Fruit fly (Drosophila melanogaster): Measurements from ENCODE around the gene Ddr.

Ddr gene

dm6 chr2L:6306895-6307294 lies 54.0 kb downstream of the Ddr start (continued):
- TF ChIP-seq CG12155 (GFP tag; optimal IDR thresholded peaks at IDR 0.05), result no peak
- no peak for TF ChIP-seq mirr (GFP tag; optimal IDR thresholded peaks at IDR 0.05)
- TF ChIP-seq CG4282 (GFP tag; optimal IDR thresholded peaks at IDR 0.05), result no peak
- TF ChIP-seq CG13424 (tag; optimal IDR thresholded peaks at IDR 0.05), result no peak
- no peak for TF ChIP-seq gsb (GFP tag; IDR thresholded peaks at IDR 0.05)
- TF ChIP-seq bab2 (GFP tag; optimal IDR thresholded peaks at IDR 0.05), result no peak
- TF ChIP-seq CG18764 (GFP tag; optimal IDR thresholded peaks at IDR 0.05), result no peak
- no peak for TF ChIP-seq fu2 (GFP tag; optimal IDR thresholded peaks at IDR 0.05)
- TF ChIP-seq CG15696 (tag; optimal IDR thresholded peaks at IDR 0.05), result no peak
- no peak for TF ChIP-seq CG43689 (GFP tag; IDR thresholded peaks at IDR 0.05)
- no peak for TF ChIP-seq tap (tag; optimal IDR thresholded peaks at IDR 0.05)
- no peak for TF ChIP-seq CG7372 (GFP tag; IDR thresholded peaks at IDR 0.05)
- no peak for TF ChIP-seq Fer3 (tag; optimal IDR thresholded peaks at IDR 0.05)
- TF ChIP-seq esg (GFP tag; conservative IDR thresholded peaks at IDR 0.05), result 0 out of 2 replicates have a peak, but pooled peaks have one; percentile 22
- TF ChIP-seq Gsc (GFP tag; IDR thresholded peaks at IDR 0.05), result no peak
- TF ChIP-seq CG8281 (tag; optimal IDR thresholded peaks at IDR 0.05), result no peak
- no peak for TF ChIP-seq nerfin-1 (tag; optimal IDR thresholded peaks at IDR 0.05)
- no peak for TF ChIP-seq az2 (GFP tag; optimal IDR thresholded peaks at IDR 0.05)
- TF ChIP-seq Dbx (GFP tag; IDR thresholded peaks at IDR 0.05), result no peak
- no peak for TF ChIP-seq sim (GFP tag; IDR thresholded peaks at IDR 0.05)
- TF ChIP-seq Gug (GFP tag; IDR thresholded peaks at IDR 0.05), result 0 out of 4 replicates have a peak, but pooled peaks have one; percentile 10
- TF ChIP-seq CG13894 (tag; optimal IDR thresholded peaks at IDR 0.05), result no peak
- TF ChIP-seq Ravus (GFP tag; IDR thresholded peaks at IDR 0.05), result no peak
- TF ChIP-seq CG6765 (GFP tag; optimal IDR thresholded peaks at IDR 0.05), result no peak
- no peak for TF ChIP-seq Bgb (GFP tag; IDR thresholded peaks at IDR 0.05; ENCODE audit: partially characterized antibody)
- no peak for TF ChIP-seq Dp (GFP tag; optimal IDR thresholded peaks at IDR 0.05)
- TF ChIP-seq slbo (GFP tag; IDR thresholded peaks at IDR 0.05), result no peak
- 0 out of 2 replicates have a peak, but pooled peaks have one; percentile 22 for TF ChIP-seq CG31441 (GFP tag; IDR thresholded peaks at IDR 0.05)
- TF ChIP-seq CG6654 (GFP tag; optimal IDR thresholded peaks at IDR 0.05), result no peak
- TF ChIP-seq schlank (tag; optimal IDR thresholded peaks at IDR 0.05), result no peak
- TF ChIP-seq CG9932 (GFP tag; IDR thresholded peaks at IDR 0.05), result no peak
- TF ChIP-seq CG9215 (GFP tag; IDR thresholded peaks at IDR 0.05), result no peak
- TF ChIP-seq nmo (GFP tag; optimal IDR thresholded peaks at IDR 0.05), result peak; percentile 14
- no peak for TF ChIP-seq Atf6 (GFP tag; IDR thresholded peaks at IDR 0.05)
- no peak for TF ChIP-seq CG12236 (GFP tag; optimal IDR thresholded peaks at IDR 0.05)
- no peak for TF ChIP-seq C15 (GFP tag; IDR thresholded peaks at IDR 0.05)
- no peak for TF ChIP-seq CG9797 (GFP tag; optimal IDR thresholded peaks at IDR 0.05)
- TF ChIP-seq CoRest (tag; optimal IDR thresholded peaks at IDR 0.05), result no peak
- TF ChIP-seq run (tag; optimal IDR thresholded peaks at IDR 0.05), result no peak
- no peak for TF ChIP-seq ftz-f1 (GFP tag; optimal IDR thresholded peaks at IDR 0.05)
- peak; percentile 33; the same call in 1 of the 2 replicates for TF ChIP-seq Ptx1 (GFP tag; IDR thresholded peaks at IDR 0.05)
- no peak for TF ChIP-seq Bteb2 (GFP tag; optimal IDR thresholded peaks at IDR 0.05)
- TF ChIP-seq CG3281 (GFP tag; optimal IDR thresholded peaks at IDR 0.05), result peak; percentile 7
- TF ChIP-seq CG13775 (GFP tag; optimal IDR thresholded peaks at IDR 0.05), result no peak
- TF ChIP-seq CHES-1-like (GFP tag; optimal IDR thresholded peaks at IDR 0.05), result no peak
- no peak for TF ChIP-seq fd3F (GFP tag; optimal IDR thresholded peaks at IDR 0.05)
- no peak for TF ChIP-seq CG34422 (GFP tag; IDR thresholded peaks at IDR 0.05)
- TF ChIP-seq CG2202 (tag; optimal IDR thresholded peaks at IDR 0.05), result no peak
- TF ChIP-seq Asciz (GFP tag; optimal IDR thresholded peaks at IDR 0.05), result no peak
- TF ChIP-seq hth (optimal IDR thresholded peaks at IDR 0.05), result no peak
- TF ChIP-seq Rx (GFP tag; IDR thresholded peaks at IDR 0.05), result no peak
- no peak for TF ChIP-seq nom (GFP tag; optimal IDR thresholded peaks at IDR 0.05)
- TF ChIP-seq Nf-YA (GFP tag; IDR thresholded peaks at IDR 0.05), result no peak

All from whole organism, embryonic.